Worm (Caenorhabditis elegans): ENCODE results near the gene clec-123.
A peak's percentile ranks its signal among the peaks of the same experiment; 100 is the strongest.

Gene clec-123

DNA sequence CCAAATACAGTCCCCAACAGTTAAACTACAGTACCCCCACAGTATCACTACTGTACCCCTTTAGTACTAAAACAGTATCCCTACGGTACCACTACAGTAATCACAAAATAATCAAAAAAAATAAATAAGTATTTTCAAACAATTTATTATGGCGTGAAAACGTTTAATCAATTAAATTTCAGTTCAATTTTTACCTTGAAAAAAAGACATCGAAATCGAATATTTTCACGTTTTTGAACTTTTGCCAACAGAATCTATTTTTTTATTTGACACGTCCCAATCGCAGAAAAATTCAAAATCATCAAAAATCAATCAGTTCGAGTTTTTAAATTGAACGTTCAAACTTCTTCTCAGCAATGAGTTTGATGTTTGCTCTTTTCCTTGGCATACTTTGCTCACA lies at the start of gene clec-123:
clec-123 (plus strand) TSS at position 301 of the 400 bp plus-strand sequence.
- TF ChIP-seq ref-1 (GFP tag; conservative IDR thresholded peaks at IDR 0.05) (no peak), cog-1 (tag; optimal IDR thresholded peaks at IDR 0.05) (no peak), med-1 (GFP tag; optimal IDR thresholded peaks at IDR 0.05; ENCODE audit: insufficient read depth) (no peak), flt-1 (GFP tag; IDR thresholded peaks at IDR 0.05) (no peak), klf-2 (GFP tag; conservative IDR thresholded peaks at IDR 0.05) (no peak), tab-1 (GFP tag; IDR thresholded peaks at IDR 0.05) (no peak), ztf-29 (GFP tag; IDR thresholded peaks at IDR 0.05) (no peak), T22C8.4 (GFP tag; IDR thresholded peaks at IDR 0.05) (no peak), ztf-23 (GFP tag; IDR thresholded peaks at IDR 0.05) (no peak)

DNA sequence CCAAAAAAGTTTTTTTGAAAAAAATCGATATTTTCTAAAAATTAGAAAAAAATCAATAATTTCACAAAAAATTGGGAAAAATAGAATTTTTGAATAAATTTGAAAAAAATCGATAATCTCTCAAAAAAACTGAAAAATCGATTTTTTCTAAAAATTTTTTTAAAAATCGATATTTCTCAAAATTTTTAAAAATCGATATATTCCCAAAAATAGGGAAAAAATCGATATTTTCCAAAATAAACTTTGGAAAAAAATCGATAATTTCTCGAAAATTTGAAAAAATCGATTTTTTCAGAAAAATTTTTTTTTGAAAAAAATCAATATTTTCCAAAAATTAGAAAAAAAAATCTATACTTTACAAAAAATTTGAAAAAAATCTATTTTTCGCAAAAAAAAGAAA lies 49.4 kb upstream of the clec-123 start:
- TF ChIP-seq T22C8.4 (GFP tag; IDR thresholded peaks at IDR 0.05) (peak; percentile 75), ref-1 (GFP tag; conservative IDR thresholded peaks at IDR 0.05) (no peak)

DNA sequence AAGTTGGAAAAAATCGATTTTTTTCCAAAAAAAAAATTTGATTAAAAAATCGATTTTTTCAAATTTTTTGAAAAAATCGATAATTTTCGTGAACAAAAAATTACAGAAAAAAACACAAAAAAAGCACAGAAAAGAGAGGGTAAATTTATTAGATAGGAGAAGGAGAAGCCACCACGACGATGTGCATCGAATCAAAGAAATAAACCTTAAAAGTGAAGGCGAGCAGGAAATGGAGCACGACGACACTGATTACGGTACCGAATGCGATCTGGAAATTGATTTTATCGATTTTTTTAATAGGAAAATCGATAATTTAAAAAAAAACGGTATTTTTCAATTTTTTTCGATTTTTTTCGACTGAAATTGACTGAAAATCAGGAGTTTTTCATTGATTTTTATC lies 48.9 kb upstream of the clec-123 start:
- no peak for TF ChIP-seq ztf-29 (GFP tag; IDR thresholded peaks at IDR 0.05)
- no peak for TF ChIP-seq T22C8.4 (GFP tag; IDR thresholded peaks at IDR 0.05)
- no peak for TF ChIP-seq klf-2 (GFP tag; conservative IDR thresholded peaks at IDR 0.05)
- TF ChIP-seq flt-1 (GFP tag; IDR thresholded peaks at IDR 0.05) = no peak
- no peak for TF ChIP-seq tab-1 (GFP tag; IDR thresholded peaks at IDR 0.05)
- no peak for TF ChIP-seq ref-1 (GFP tag; conservative IDR thresholded peaks at IDR 0.05)
- TF ChIP-seq cog-1 (tag; optimal IDR thresholded peaks at IDR 0.05) = no peak
- no peak for TF ChIP-seq med-1 (GFP tag; optimal IDR thresholded peaks at IDR 0.05; ENCODE audit: insufficient read depth)
- TF ChIP-seq ztf-23 (GFP tag; IDR thresholded peaks at IDR 0.05) = no peak

DNA sequence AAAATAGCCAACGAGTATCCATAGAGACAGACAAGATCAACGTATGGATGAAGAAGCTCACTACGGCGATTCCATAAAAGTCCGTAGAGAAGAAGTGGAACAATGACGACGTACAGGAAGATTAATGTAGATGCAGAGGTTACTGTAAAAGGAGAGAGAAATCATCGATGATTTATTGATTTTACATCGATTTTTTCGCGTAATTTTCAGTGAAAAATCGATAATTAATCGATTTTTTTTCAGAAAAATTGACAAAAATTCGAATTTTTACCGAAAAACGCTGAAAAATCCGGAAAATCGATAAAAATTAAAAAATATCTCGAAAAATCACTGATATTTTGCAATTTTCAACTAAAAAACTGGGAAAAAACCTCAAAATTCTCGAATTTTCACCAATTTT lies 47.6 kb upstream of the clec-123 start:
- TF ChIP-seq ztf-29 (GFP tag; IDR thresholded peaks at IDR 0.05) (no peak), cog-1 (tag; optimal IDR thresholded peaks at IDR 0.05) (no peak), T22C8.4 (GFP tag; IDR thresholded peaks at IDR 0.05) (0 out of 2 replicates have a peak, but pooled peaks have one; percentile 50), med-1 (GFP tag; optimal IDR thresholded peaks at IDR 0.05; ENCODE audit: insufficient read depth) (no peak), klf-2 (GFP tag; conservative IDR thresholded peaks at IDR 0.05) (no peak), flt-1 (GFP tag; IDR thresholded peaks at IDR 0.05) (no peak), tab-1 (GFP tag; IDR thresholded peaks at IDR 0.05) (no peak), ref-1 (GFP tag; conservative IDR thresholded peaks at IDR 0.05) (no peak)

DNA sequence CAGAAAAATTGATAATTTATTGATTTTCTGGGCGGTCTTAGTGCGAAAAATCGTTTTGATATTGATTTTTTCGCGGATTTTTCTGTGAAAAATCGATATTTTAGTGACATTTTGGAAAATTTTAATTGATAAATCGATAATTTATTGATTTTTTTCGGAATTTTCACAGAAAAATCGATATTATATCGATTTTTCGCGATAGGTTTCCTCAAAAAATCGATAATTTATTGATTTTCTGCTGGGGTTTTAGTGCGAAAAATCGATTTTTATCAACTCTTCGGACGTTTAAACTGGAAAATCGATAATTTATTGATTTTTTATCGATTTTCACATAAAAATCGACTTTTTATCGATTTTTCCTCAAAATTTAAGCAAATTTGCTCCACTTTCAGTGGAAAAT lies 46.6 kb upstream of the clec-123 start:
- TF ChIP-seq ref-1 (GFP tag; conservative IDR thresholded peaks at IDR 0.05) (no peak), T22C8.4 (GFP tag; IDR thresholded peaks at IDR 0.05) (peak; percentile 67; the same call in 1 of the 2 replicates)

DNA sequence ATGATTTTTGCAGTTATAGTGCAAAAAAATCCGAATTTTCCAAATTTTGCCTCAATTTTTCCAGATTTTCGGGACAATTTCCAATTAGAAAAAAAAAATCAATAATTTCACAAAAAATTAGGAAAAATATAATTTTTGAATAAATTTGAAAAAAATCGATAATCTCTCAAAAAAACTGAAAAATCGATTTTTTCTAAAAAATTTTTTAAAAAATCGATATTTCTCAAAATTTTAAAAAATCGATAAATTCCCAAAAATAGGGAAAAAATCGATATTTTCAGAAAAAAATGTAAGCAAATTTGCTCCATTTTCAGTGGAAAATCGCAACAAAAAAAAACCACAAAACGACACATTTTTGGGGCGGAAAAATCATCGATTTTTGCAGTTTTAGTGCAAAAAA lies 46.1 kb upstream of the clec-123 start:
- peak; percentile 89 for TF ChIP-seq T22C8.4 (GFP tag; IDR thresholded peaks at IDR 0.05)
- no peak for TF ChIP-seq klf-2 (GFP tag; conservative IDR thresholded peaks at IDR 0.05)

DNA sequence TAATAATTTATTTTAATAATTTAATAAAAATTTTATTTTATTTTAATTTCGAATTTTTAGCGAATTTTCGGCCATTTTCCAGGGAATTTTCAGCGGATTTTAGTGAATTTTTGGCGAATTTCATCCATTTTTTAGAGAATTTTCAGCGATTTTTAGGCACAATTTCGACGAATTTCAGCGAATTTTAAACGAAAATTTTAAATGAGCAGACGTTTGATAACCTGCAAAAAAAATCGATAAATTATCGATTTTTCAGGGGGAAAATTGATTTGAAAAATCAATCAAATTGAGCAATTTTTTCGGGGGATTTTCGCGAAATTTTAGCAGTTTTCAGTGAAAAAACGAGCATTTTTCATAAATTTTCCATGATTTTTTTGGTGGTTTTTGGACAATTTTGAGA lies 45.4 kb upstream of the clec-123 start:
- TF ChIP-seq med-1 (GFP tag; optimal IDR thresholded peaks at IDR 0.05; ENCODE audit: insufficient read depth) (no peak), T22C8.4 (GFP tag; IDR thresholded peaks at IDR 0.05) (peak; percentile 21; the same call in 1 of the 2 replicates)

DNA sequence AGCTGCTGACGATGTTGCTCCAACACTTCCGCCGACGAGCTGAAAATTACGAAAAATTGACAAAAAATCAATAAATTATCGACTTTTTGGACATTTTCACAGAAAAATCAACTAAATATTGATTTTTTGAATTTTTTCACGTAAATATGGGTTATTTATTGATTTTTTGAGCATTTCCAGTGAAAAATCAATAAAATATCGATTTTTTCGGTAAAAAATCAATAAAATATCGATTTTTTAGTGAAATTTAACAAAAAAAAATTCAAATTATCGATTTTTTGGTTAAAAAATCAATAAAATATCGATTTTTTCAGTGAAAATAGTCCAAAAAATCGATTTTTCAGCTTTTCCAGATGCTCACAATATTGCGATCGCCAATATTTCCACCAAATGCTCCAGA lies 43.9 kb upstream of the clec-123 start:
- peak; percentile 89 for TF ChIP-seq T22C8.4 (GFP tag; IDR thresholded peaks at IDR 0.05)
- TF ChIP-seq cog-1 (tag; optimal IDR thresholded peaks at IDR 0.05) = no peak

DNA sequence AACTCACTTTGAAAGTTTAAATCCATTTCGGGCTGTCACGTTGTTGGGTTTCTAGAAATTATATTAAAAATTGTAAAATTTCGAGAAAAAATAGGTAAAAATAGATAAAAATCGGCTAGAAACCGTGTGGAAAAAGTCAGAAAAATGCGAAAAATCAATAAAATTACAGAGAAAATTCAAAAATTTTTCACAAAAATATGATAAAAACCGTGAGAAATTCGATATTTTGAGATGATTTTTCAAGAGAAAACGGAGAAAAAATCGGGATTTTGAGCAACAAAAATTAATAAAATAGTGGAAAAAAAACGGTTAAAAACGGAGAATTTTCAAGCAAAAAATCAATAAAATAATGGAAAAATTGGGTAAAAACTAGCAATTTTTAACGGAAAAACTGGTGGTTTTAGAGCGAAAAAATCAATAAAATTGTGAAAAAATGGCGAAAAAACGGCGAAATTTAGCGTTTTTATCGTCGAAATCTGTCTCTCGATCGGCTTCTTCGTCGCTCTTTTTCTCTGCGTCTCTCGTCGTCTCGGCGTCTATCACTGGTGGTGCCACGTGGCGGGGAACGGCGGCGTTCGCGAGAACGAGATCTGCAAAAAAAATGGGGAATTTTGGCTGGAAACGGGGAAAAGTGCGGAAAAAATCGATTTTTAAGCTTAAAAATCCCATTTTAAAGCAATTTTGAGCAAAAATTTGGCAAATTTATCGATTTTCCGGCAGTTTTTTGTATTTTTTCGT lies 42.9 kb upstream of the clec-123 start, which contains the start of gene Y25C1A.7:
Y25C1A.7 (minus strand) TSS at position 51 of the 738 bp plus-strand sequence.
- TF ChIP-seq ztf-29 (GFP tag; IDR thresholded peaks at IDR 0.05) (peak; percentile 13; the same call in 1 of the 2 replicates), cog-1 (tag; optimal IDR thresholded peaks at IDR 0.05) (no peak), ref-1 (GFP tag; conservative IDR thresholded peaks at IDR 0.05) (no peak), T22C8.4 (GFP tag; IDR thresholded peaks at IDR 0.05) (0 out of 2 replicates have a peak, but pooled peaks have one; percentile 15)

DNA sequence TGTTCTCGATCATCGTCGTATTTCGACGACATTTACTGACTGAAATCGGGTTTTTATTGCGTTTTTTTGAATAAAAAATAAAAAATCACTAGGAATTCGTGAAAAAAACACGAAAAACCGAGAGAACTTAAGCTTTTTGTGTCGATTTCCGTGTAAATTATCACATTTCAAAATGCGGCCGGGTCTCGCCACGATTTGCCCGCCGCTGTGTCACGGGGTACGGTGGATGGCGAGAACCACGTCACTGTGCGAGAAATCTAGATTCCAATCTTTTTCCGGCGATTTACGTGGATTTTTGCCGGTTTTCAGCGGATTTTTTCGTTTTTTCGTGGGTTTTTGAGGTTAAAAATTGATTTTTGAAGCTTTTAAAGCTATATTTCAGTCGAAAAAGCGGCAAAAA lies 37.1 kb upstream of the clec-123 start, which contains the start of gene Y25C1A.8:
Y25C1A.8 (minus strand) TSS at position 45 of the 400 bp plus-strand sequence.
- TF ChIP-seq flt-1 (GFP tag; IDR thresholded peaks at IDR 0.05) = peak; percentile 64; the same call in 1 of the 2 replicates
- peak; percentile 57 for TF ChIP-seq cog-1 (tag; optimal IDR thresholded peaks at IDR 0.05)
- TF ChIP-seq ztf-23 (GFP tag; IDR thresholded peaks at IDR 0.05) = peak; percentile 63
- no peak for TF ChIP-seq ztf-29 (GFP tag; IDR thresholded peaks at IDR 0.05)

DNA sequence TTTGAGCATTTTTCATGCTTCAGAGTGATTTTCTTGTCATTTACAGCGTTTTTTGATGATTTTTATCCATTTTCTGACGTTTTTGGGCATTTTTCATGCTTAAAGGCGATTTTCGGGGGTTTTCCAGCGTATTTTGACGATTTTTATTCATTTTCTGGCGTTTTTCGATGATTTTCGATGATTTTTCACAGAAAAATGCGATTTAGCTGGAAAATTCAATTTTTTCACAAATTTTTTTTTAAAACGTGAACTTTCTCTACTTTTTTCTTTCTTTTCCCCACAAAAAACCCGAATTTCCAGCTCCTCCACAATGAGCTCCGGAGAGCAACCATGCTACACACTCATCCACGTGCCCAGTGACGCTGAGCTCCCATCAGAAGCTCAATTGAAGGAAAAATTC lies 35.5 kb upstream of the clec-123 start, which contains the start of gene copb-1:
copb-1 (plus strand) TSS at position 301 of the 400 bp plus-strand sequence.
- TF ChIP-seq cog-1 (tag; optimal IDR thresholded peaks at IDR 0.05) = no peak
- TF ChIP-seq med-1 (GFP tag; optimal IDR thresholded peaks at IDR 0.05; ENCODE audit: insufficient read depth) = no peak
- no peak for TF ChIP-seq flt-1 (GFP tag; IDR thresholded peaks at IDR 0.05)
- no peak for TF ChIP-seq T22C8.4 (GFP tag; IDR thresholded peaks at IDR 0.05)
- no peak for TF ChIP-seq ref-1 (GFP tag; conservative IDR thresholded peaks at IDR 0.05)
- no peak for TF ChIP-seq tab-1 (GFP tag; IDR thresholded peaks at IDR 0.05)
- no peak for TF ChIP-seq ztf-23 (GFP tag; IDR thresholded peaks at IDR 0.05)
- no peak for TF ChIP-seq ztf-29 (GFP tag; IDR thresholded peaks at IDR 0.05)
- TF ChIP-seq klf-2 (GFP tag; conservative IDR thresholded peaks at IDR 0.05) = no peak
